Fruit fly (Drosophila melanogaster): Measurements from ENCODE around the gene Mpv17.
A peak's percentile ranks its signal among the peaks of the same experiment; 100 is the strongest.

The Mpv17 gene

dm6 chr4:1064219-1064618 is 35.1 kb upstream of the Mpv17 start (continued):
- TF ChIP-seq gem (tag; optimal IDR thresholded peaks at IDR 0.05) (peak; percentile 65), Stat92E (GFP tag; optimal IDR thresholded peaks at IDR 0.05) (no peak), ci (GFP tag; IDR thresholded peaks at IDR 0.05) (no peak), gt (GFP tag; IDR thresholded peaks at IDR 0.05) (no peak), Nf-YC (tag; optimal IDR thresholded peaks at IDR 0.05) (no peak), CG7786 (GFP tag; optimal IDR thresholded peaks at IDR 0.05) (no peak), D19A (tag; optimal IDR thresholded peaks at IDR 0.05) (peak; percentile 44), Dp (GFP tag; optimal IDR thresholded peaks at IDR 0.05) (no peak), CG8089 (GFP tag; optimal IDR thresholded peaks at IDR 0.05) (no peak), Dll (GFP tag; IDR thresholded peaks at IDR 0.05; ENCODE audit: partially characterized antibody) (no peak), CG3407 (GFP tag; optimal IDR thresholded peaks at IDR 0.05) (peak; percentile 3), hth (optimal IDR thresholded peaks at IDR 0.05) (no peak), pnt (GFP tag; optimal IDR thresholded peaks at IDR 0.05) (no peak), run (tag; optimal IDR thresholded peaks at IDR 0.05) (no peak), br (optimal IDR thresholded peaks at IDR 0.05) (no peak), Sry-δ (GFP tag; optimal IDR thresholded peaks at IDR 0.05) (no peak), CG15601 (tag; optimal IDR thresholded peaks at IDR 0.05) (no peak), fd96Cb (tag; optimal IDR thresholded peaks at IDR 0.05) (peak; percentile 31), az2 (GFP tag; optimal IDR thresholded peaks at IDR 0.05) (peak; percentile 27), CG4730 (GFP tag; IDR thresholded peaks at IDR 0.05) (no peak), tx (GFP tag; optimal IDR thresholded peaks at IDR 0.05) (no peak), CG34224 (GFP tag; IDR thresholded peaks at IDR 0.05; ENCODE audit: partially characterized antibody) (no peak), ind (GFP tag; optimal IDR thresholded peaks at IDR 0.05) (peak; percentile 10), Fer2 (tag; optimal IDR thresholded peaks at IDR 0.05) (no peak), sim (GFP tag; IDR thresholded peaks at IDR 0.05) (no peak), CG4707 (GFP tag; optimal IDR thresholded peaks at IDR 0.05) (no peak), D (optimal IDR thresholded peaks at IDR 0.05) (no peak), D (GFP tag; optimal IDR thresholded peaks at IDR 0.05) (peak; percentile 14), Dbx (GFP tag; IDR thresholded peaks at IDR 0.05) (no peak), CG10209 (GFP tag; optimal IDR thresholded peaks at IDR 0.05) (peak; percentile 2), CG43689 (GFP tag; IDR thresholded peaks at IDR 0.05) (no peak), Rx (GFP tag; IDR thresholded peaks at IDR 0.05) (no peak), CG15011 (GFP tag; optimal IDR thresholded peaks at IDR 0.05) (no peak), CG16779 (GFP tag; IDR thresholded peaks at IDR 0.05) (no peak), amos (GFP tag; IDR thresholded peaks at IDR 0.05; ENCODE audit: partially characterized antibody) (no peak), CG4424 (GFP tag; optimal IDR thresholded peaks at IDR 0.05) (peak; percentile 28), trh (GFP tag; optimal IDR thresholded peaks at IDR 0.05) (no peak), Scr (GFP tag; IDR thresholded peaks at IDR 0.05; ENCODE audit: partially characterized antibody) (no peak), CG30403 (GFP tag; optimal IDR thresholded peaks at IDR 0.05) (peak; percentile 7), CG11560 (tag; IDR thresholded peaks at IDR 0.05) (no peak), emc (GFP tag; optimal IDR thresholded peaks at IDR 0.05) (no peak), CG6791 (GFP tag; IDR thresholded peaks at IDR 0.05; ENCODE audit: partially characterized antibody) (no peak), CG16863 (GFP tag; optimal IDR thresholded peaks at IDR 0.05) (no peak), CG12659 (GFP tag; optimal IDR thresholded peaks at IDR 0.05) (no peak), ATbp (GFP tag; optimal IDR thresholded peaks at IDR 0.05) (peak; percentile 32), ac (GFP tag; optimal IDR thresholded peaks at IDR 0.05) (no peak), CG8944 (GFP tag; optimal IDR thresholded peaks at IDR 0.05) (no peak), Chrac-16 (GFP tag; optimal IDR thresholded peaks at IDR 0.05) (peak; percentile 3), tin (GFP tag; optimal IDR thresholded peaks at IDR 0.05) (peak; percentile 24), CG12299 (tag; optimal IDR thresholded peaks at IDR 0.05) (no peak), hkb (optimal IDR thresholded peaks at IDR 0.05) (no peak), hkb (GFP tag; IDR thresholded peaks at IDR 0.05) (0 out of 2 replicates have a peak, but pooled peaks have one; percentile 38), D19B (GFP tag; optimal IDR thresholded peaks at IDR 0.05) (no peak)
